Worm (Caenorhabditis elegans): Measurements from ENCODE around the gene srd-18.
A peak's percentile ranks its signal among the peaks of the same experiment; 100 is the strongest.

The srd-18 gene

DNA sequence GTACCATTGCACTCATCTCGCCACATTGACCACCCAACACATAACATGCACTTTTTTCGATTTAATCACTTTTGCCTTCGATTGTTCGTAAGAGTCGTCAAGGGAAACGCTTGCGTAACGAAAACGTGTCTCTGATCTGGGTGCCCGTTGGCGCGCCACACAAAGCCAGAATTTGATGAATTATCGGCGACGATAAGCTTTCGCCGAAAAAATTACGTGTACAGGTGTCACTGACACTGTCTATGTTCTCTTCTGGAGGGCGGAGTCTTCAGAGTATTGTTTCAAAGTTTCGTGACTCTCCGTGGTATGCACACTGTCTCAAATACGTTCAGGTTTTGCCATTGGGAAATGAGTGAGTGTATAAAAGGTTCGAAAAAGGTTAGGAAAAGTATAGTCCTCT, 16.0 kb downstream of the srd-18 start, which contains the start of gene F53F1.4:
F53F1.4 (plus strand) TSS at position 390 of the 400 bp plus-strand sequence.
- TF ChIP-seq snpc-4 (tag; optimal IDR thresholded peaks at IDR 0.05): no peak
- no peak for TF ChIP-seq egl-27 (tag; optimal IDR thresholded peaks at IDR 0.05)
- no peak for TF ChIP-seq unc-62 (GFP tag; optimal IDR thresholded peaks at IDR 0.05)
- peak; percentile 30 for TF ChIP-seq blmp-1 (tag; optimal IDR thresholded peaks at IDR 0.05; ENCODE audit: insufficient read depth)
- TF ChIP-seq lin-13 (GFP tag; optimal IDR thresholded peaks at IDR 0.05): no peak
- TF ChIP-seq nhr-25 (tag; optimal IDR thresholded peaks at IDR 0.05): peak; percentile 60
- no peak for TF ChIP-seq lsy-2 (tag; optimal IDR thresholded peaks at IDR 0.05)

DNA sequence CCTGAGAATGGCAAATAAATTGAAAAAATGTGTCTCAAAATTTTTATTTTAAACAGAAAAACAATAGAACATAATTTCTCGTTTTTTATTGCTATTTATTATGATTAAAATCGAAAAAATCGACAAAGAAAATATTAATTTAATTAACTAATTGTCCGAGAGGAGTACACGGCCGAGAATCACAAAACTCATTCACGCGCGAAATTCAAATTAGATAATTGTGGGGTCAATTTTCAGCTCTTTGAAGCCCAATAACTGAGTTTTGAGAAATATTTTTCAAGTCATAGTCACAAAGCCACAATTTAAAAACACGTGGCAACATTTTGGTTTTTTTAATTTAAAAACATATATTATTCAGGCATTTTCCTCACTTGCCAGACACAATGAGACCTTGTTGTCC, 17.6 kb downstream of the srd-18 start:
- TF ChIP-seq sem-4 (tag; optimal IDR thresholded peaks at IDR 0.05): no peak
- TF ChIP-seq lsy-2 (tag; optimal IDR thresholded peaks at IDR 0.05): peak in 1 of 2 experiments; percentile 50
- peak; percentile 34 for TF ChIP-seq sma-9 (GFP tag; optimal IDR thresholded peaks at IDR 0.05)
- TF ChIP-seq sma-9 (tag; optimal IDR thresholded peaks at IDR 0.05): no peak
- TF ChIP-seq aly-2 (tag; optimal IDR thresholded peaks at IDR 0.05): no peak
- no peak for TF ChIP-seq lin-39 (tag; optimal IDR thresholded peaks at IDR 0.05)
- peak; percentile 36 for TF ChIP-seq sma-3 (GFP tag; optimal IDR thresholded peaks at IDR 0.05)
- TF ChIP-seq fos-1 (tag; optimal IDR thresholded peaks at IDR 0.05): no peak
- no peak for TF ChIP-seq nhr-12 (tag; optimal IDR thresholded peaks at IDR 0.05)
- TF ChIP-seq gmeb-1 (tag; optimal IDR thresholded peaks at IDR 0.05): peak; percentile 82
- TF ChIP-seq C34F6.9 (tag; optimal IDR thresholded peaks at IDR 0.05): peak; percentile 9
- TF ChIP-seq elt-3 (tag; optimal IDR thresholded peaks at IDR 0.05): no peak
- no peak for TF ChIP-seq F13H6.1 (tag; optimal IDR thresholded peaks at IDR 0.05)
- TF ChIP-seq nhr-25 (tag; optimal IDR thresholded peaks at IDR 0.05): peak; percentile 36

DNA sequence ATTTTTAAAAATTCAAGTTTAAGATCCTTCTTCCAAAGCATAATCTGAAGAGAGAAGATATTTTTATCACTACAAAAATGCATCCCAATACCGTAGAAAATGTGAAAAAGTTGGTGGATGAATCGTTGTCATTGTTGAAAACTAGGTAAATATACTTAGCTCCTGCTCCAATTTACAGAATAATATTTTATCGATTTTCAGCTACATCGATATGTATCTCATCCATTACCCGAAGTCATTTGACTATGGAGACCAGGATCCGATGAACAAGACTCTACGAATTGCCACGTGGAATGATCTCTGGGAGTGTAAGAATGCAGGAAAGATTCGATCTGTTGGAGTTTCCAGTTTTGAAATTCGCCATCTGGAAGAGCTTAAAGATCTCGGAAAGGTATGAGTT, 18.2 kb downstream of the srd-18 start:
- TF ChIP-seq nhr-77 (tag; optimal IDR thresholded peaks at IDR 0.05) (no peak), mab-5 (tag; optimal IDR thresholded peaks at IDR 0.05) (no peak), snpc-4 (tag; optimal IDR thresholded peaks at IDR 0.05) (no peak), R02D3.7 (tag; optimal IDR thresholded peaks at IDR 0.05) (no peak), ZK546.5 (tag; optimal IDR thresholded peaks at IDR 0.05) (no peak), dmd-4 (tag; optimal IDR thresholded peaks at IDR 0.05) (no peak), ceh-16 (tag; optimal IDR thresholded peaks at IDR 0.05) (no peak), F13H6.1 (tag; optimal IDR thresholded peaks at IDR 0.05) (no peak), nhr-25 (tag; optimal IDR thresholded peaks at IDR 0.05) (no peak), nhr-11 (tag; optimal IDR thresholded peaks at IDR 0.05) (no peak), nhr-129 (tag; optimal IDR thresholded peaks at IDR 0.05) (no peak), unc-62 (GFP tag; optimal IDR thresholded peaks at IDR 0.05) (no peak), peb-1 (tag; optimal IDR thresholded peaks at IDR 0.05) (no peak), ztf-1 (GFP tag; conservative IDR thresholded peaks at IDR 0.05) (no peak), nhr-237 (tag; optimal IDR thresholded peaks at IDR 0.05) (no peak), lin-11 (tag; optimal IDR thresholded peaks at IDR 0.05) (no peak), Y55F3AM.14 (GFP tag; optimal IDR thresholded peaks at IDR 0.05) (no peak), C34F6.9 (tag; optimal IDR thresholded peaks at IDR 0.05) (no peak), gmeb-1 (tag; optimal IDR thresholded peaks at IDR 0.05) (no peak)

DNA sequence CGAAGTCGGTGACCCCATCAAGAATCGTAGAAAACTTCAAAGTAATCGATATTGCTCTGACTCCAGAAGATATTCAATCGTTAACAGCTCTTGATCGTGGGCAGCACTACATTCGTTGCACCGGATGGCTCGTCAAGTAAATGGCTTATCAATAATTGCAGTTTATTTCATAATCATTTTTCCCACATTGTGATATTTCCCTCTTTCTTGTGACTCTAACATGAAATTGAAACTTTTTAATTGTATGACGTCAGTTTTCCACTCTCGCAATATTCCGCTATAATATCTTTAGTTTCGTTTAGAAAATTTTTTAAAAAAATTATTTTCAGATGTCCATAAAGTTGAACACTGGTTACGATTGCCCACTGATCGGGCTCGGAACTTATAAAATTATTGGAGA, 18.8 kb downstream of the srd-18 start, which contains the start of gene F53F1.3:
F53F1.3 (plus strand) TSS at position 330 of the 400 bp plus-strand sequence.
- TF ChIP-seq nhr-77 (tag; optimal IDR thresholded peaks at IDR 0.05) (no peak), fos-1 (tag; optimal IDR thresholded peaks at IDR 0.05) (peak; percentile 67)

DNA sequence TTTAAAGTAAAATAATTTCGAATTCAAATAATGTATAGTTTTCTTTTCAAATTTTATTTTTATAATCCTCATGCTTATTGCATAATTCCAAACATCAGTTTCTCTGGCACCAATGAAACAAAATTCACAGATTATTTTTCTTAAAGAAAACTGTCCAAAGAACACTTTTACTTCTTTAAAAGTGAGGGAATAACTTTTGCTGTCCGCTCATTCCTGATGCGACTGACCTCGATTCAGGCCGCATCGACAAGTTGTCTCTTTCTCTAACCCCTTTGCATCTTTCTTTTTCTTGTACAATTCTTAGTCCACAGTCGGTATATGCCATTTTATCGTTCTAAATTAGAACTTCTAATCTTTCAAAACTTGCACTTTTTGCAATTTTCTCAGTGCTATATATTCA, 20.2 kb downstream of the srd-18 start, which contains the start of gene F53F1.2:
F53F1.2 (plus strand) TSS at position 306 of the 400 bp plus-strand sequence.
- TF ChIP-seq blmp-1 (tag; optimal IDR thresholded peaks at IDR 0.05; ENCODE audit: insufficient read depth): peak; percentile 80
- no peak for TF ChIP-seq F13H6.1 (tag; optimal IDR thresholded peaks at IDR 0.05)
- no peak for TF ChIP-seq nhr-11 (tag; optimal IDR thresholded peaks at IDR 0.05)

DNA sequence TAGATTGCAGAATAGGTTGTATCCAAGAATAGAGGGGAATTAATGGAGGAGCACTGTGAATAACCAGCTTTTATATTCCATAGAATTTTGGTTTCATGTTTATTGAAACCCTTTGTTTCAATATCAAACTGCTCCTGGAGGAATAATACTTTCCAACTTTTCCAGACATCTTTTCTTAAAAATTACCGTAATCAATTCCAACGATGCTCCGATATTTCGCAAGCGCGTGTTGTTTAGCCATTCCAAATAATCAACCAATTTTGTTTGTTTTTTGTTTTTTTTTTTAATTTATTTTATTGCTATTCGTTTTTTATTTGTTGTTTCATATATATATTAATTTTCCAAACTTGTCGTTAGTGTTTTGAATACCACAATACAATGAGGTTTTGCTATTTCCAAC, 20.6 kb downstream of the srd-18 start, which contains the start of gene cutl-1:
cutl-1 (minus strand) TSS at position 83 of the 400 bp plus-strand sequence.
- TF ChIP-seq nhr-25 (tag; optimal IDR thresholded peaks at IDR 0.05): no peak
- no peak for TF ChIP-seq gmeb-1 (tag; optimal IDR thresholded peaks at IDR 0.05)
- TF ChIP-seq blmp-1 (tag; optimal IDR thresholded peaks at IDR 0.05; ENCODE audit: insufficient read depth): no peak
- no peak for TF ChIP-seq nhr-23 (tag; optimal IDR thresholded peaks at IDR 0.05)
- TF ChIP-seq sma-9 (GFP tag; optimal IDR thresholded peaks at IDR 0.05): no peak
- no peak for TF ChIP-seq sma-9 (tag; optimal IDR thresholded peaks at IDR 0.05)
- TF ChIP-seq lsy-2 (tag; optimal IDR thresholded peaks at IDR 0.05): peak in 1 of 2 experiments; percentile 32
